Worm (Caenorhabditis elegans): ENCODE results near the gene frpr-3.

DNA sequence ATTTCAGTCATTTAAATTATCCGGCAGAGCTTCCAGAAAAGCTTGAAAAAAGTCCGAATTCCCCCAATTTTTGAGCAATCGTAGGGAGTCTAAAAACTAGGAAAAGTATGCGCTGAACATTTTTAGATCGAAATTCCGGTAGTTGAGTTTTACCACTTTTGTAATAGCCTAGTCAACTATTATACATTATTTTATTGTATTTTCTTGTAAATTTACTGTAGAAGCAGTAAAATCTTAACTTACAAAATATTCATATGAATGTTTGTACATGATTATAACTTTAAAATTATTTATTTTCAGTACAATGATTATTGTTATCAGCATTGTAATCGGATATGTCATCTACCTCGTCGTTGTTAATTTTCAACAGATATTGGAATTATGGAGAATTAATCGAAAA lies 10.4 kb downstream of the frpr-3 start, which contains the start of gene cyp-32A1:
- TF ChIP-seq klf-2 (GFP tag; conservative IDR thresholded peaks at IDR 0.05): no peak
- no peak for TF ChIP-seq flt-1 (GFP tag; IDR thresholded peaks at IDR 0.05)
- no peak for TF ChIP-seq med-1 (GFP tag; optimal IDR thresholded peaks at IDR 0.05; ENCODE audit: insufficient read depth)
- TF ChIP-seq ztf-29 (GFP tag; IDR thresholded peaks at IDR 0.05): no peak
- no peak for TF ChIP-seq ztf-23 (GFP tag; IDR thresholded peaks at IDR 0.05)
- TF ChIP-seq tab-1 (GFP tag; IDR thresholded peaks at IDR 0.05): no peak
- no peak for TF ChIP-seq T22C8.4 (GFP tag; IDR thresholded peaks at IDR 0.05)
- no peak for TF ChIP-seq ref-1 (GFP tag; conservative IDR thresholded peaks at IDR 0.05)
